Fruit fly (Drosophila melanogaster) whole organism, embryonic: ENCODE measurements around the gene plx.

Experiments
- CG10543 ChIP-seq: fragments of 200-800 bp; sonication (Bioruptor generic); optimal IDR thresholded peaks from 3 replicates; lab custom pipeline; 2017; ENCODE audit warnings: missing biosample characterization, mild to moderate bottlenecking, missing genetic modification characterization, moderate library complexity
- CG10959 ChIP-seq: fragments of 200-800 bp; sonication (Bioruptor generic); IDR thresholded peaks from 2 replicates; pipeline ENCODE4 v1.3.6; 2022; ENCODE audit warnings: missing biosample characterization, missing genetic modification characterization
- CG11085 ChIP-seq: fragments of 200-800 bp; sonication (Bioruptor generic); IDR thresholded peaks from 2 replicates; pipeline ENCODE4 v1.3.6; 2022; ENCODE audit warnings: missing biosample characterization, missing genetic modification characterization
- CG12071 ChIP-seq: fragments of 200-800 bp; sonication (Bioruptor generic); optimal IDR thresholded peaks from 3 replicates; lab custom pipeline; 2018; ENCODE audit warnings: missing biosample characterization, mild to moderate bottlenecking, missing genetic modification characterization
- CG12942 ChIP-seq: fragments of 200-800 bp; sonication (Bioruptor generic); optimal IDR thresholded peaks from 3 replicates; lab custom pipeline; 2016; ENCODE audit warnings: missing biosample characterization, missing genetic modification characterization
- CG13296 ChIP-seq: fragments of 200-800 bp; sonication (Bioruptor generic); optimal IDR thresholded peaks from 3 replicates; lab custom pipeline; 2018; ENCODE audit warnings: missing biosample characterization, mild to moderate bottlenecking, missing genetic modification characterization
- CG17829 ChIP-seq: fragments of 200-800 bp; optimal IDR thresholded peaks from 2 replicates; lab custom pipeline; 2019; ENCODE audit warnings: missing biosample characterization, mild to moderate bottlenecking, missing genetic modification characterization, moderate library complexity
- CG1832 ChIP-seq: fragments of 200-800 bp; sonication (Bioruptor generic); optimal IDR thresholded peaks from 2 replicates; lab custom pipeline; 2017; ENCODE audit warnings: missing biosample characterization, mild to moderate bottlenecking, missing genetic modification characterization, inconsistent platforms
- CG3065 ChIP-seq: fragments of 200-800 bp; sonication (Bioruptor generic); optimal IDR thresholded peaks from 2 replicates; lab custom pipeline; 2016; ENCODE audit warnings: missing biosample characterization, missing genetic modification characterization
- CG33213 ChIP-seq: fragments of 200-800 bp; sonication (Bioruptor generic); optimal IDR thresholded peaks from 3 replicates; lab custom pipeline; 2016; ENCODE audit warnings: missing biosample characterization, missing genetic modification characterization
- CG34376 ChIP-seq: fragments of 200-800 bp; sonication (Bioruptor generic); optimal IDR thresholded peaks from 2 replicates; lab custom pipeline; 2018; ENCODE audit warnings: missing biosample characterization, mild to moderate bottlenecking, missing genetic modification characterization
- CG5180 ChIP-seq: fragments of 200-800 bp; sonication (Bioruptor generic); optimal IDR thresholded peaks from 3 replicates; lab custom pipeline; 2017; ENCODE audit warnings: missing biosample characterization, missing genetic modification characterization, mild to moderate bottlenecking, moderate library complexity, missing genetic modification reagents
- CG6272 ChIP-seq: fragments of 200-800 bp; sonication (Bioruptor generic); IDR thresholded peaks from 2 replicates; pipeline ENCODE4 v1.3.6; 2022; ENCODE audit warnings: missing biosample characterization, missing genetic modification characterization
- CG6765 ChIP-seq: fragments of 200-800 bp; sonication (Bioruptor generic); optimal IDR thresholded peaks from 3 replicates; lab custom pipeline; 2017; ENCODE audit warnings: missing biosample characterization, mild to moderate bottlenecking, missing genetic modification characterization
- CG7357 ChIP-seq: fragments of 200-800 bp; sonication (Bioruptor generic); IDR thresholded peaks from 3 replicates; pipeline ENCODE4 v1.3.6; 2022; ENCODE audit warnings: missing biosample characterization, missing genetic modification characterization
- CG7963 ChIP-seq: fragments of 200-800 bp; sonication (Bioruptor generic); IDR thresholded peaks from 3 replicates; pipeline ENCODE4 v1.3.6; 2022; ENCODE audit warnings: missing biosample characterization, missing genetic modification characterization; ENCODE audit not compliant: partially characterized antibody
- CG8388 ChIP-seq: fragments of 200-800 bp; sonication (Bioruptor generic); optimal IDR thresholded peaks from 2 replicates; lab custom pipeline; 2019; ENCODE audit warnings: missing biosample characterization, mild to moderate bottlenecking, missing genetic modification characterization, moderate library complexity
- Dbx ChIP-seq: fragments of 200-800 bp; sonication (Bioruptor generic); IDR thresholded peaks from 3 replicates; pipeline ENCODE4 v1.3.6; 2022; ENCODE audit warnings: missing biosample characterization, missing genetic modification characterization
- E2f2 ChIP-seq: fragments of 200-800 bp; sonication (Bioruptor generic); IDR thresholded peaks from 2 replicates; pipeline ENCODE4 v1.3.6; 2022; ENCODE audit warnings: missing biosample characterization, missing genetic modification characterization
- Fer1 ChIP-seq: fragments of 200-800 bp; sonication (Bioruptor generic); optimal IDR thresholded peaks from 2 replicates; lab custom pipeline; 2017; ENCODE audit warnings: missing biosample characterization, mild to moderate bottlenecking, missing genetic modification characterization
- GATAe ChIP-seq: fragments of 200-800 bp; sonication (Bioruptor generic); conservative IDR thresholded peaks from 2 replicates; pipeline ENCODE4 v1.3.6; 2022; ENCODE audit warnings: missing biosample characterization, missing genetic modification characterization
- HHEX ChIP-seq: fragments of 200-800 bp; sonication (Bioruptor generic); optimal IDR thresholded peaks from 3 replicates; lab custom pipeline; 2017; ENCODE audit warnings: missing biosample characterization, mild to moderate bottlenecking, missing genetic modification characterization, missing genetic modification reagents
- HmgD ChIP-seq: fragments of 200-800 bp; sonication (Bioruptor generic); optimal IDR thresholded peaks from 3 replicates; lab custom pipeline; 2016; ENCODE audit warnings: missing biosample characterization, missing genetic modification characterization
- HmgZ ChIP-seq: fragments of 200-800 bp; sonication (Bioruptor generic); optimal IDR thresholded peaks from 2 replicates; lab custom pipeline; 2018; ENCODE audit warnings: missing biosample characterization, mild to moderate bottlenecking, missing genetic modification characterization
- Hr39 ChIP-seq: fragments of >200 bp; optimal IDR thresholded peaks from 2 replicates; lab custom pipeline; 2017
- MTF-1 ChIP-seq: fragments of 200-800 bp; sonication (Bioruptor generic); optimal IDR thresholded peaks from 2 replicates; lab custom pipeline; 2018; ENCODE audit warnings: missing biosample characterization, mild to moderate bottlenecking, missing genetic modification characterization, borderline replicate concordance
- Med ChIP-seq: fragments of 200-800 bp; sonication (Bioruptor generic); peaks from one replicate; lab custom pipeline; 2016; ENCODE audit warnings: missing biosample characterization, missing genetic modification characterization, mild to moderate bottlenecking, inconsistent platforms, moderate library complexity
- Neu2 ChIP-seq: fragments of 200-800 bp; sonication (Bioruptor generic); optimal IDR thresholded peaks from 3 replicates; lab custom pipeline; 2016; ENCODE audit warnings: missing biosample characterization, missing genetic modification characterization, borderline replicate concordance
- PHDP ChIP-seq: fragments of 200-800 bp; sonication (Bioruptor generic); optimal IDR thresholded peaks from 3 replicates; lab custom pipeline; 2018; ENCODE audit warnings: missing biosample characterization, mild to moderate bottlenecking, missing genetic modification characterization, moderate library complexity
- Poxn ChIP-seq: fragments of 200-800 bp; sonication (Bioruptor generic); IDR thresholded peaks from 2 replicates; pipeline ENCODE4 v1.3.6; 2022; ENCODE audit warnings: missing biosample characterization, missing genetic modification characterization
- Rfx ChIP-seq: fragments of 200-800 bp; sonication (Bioruptor generic); IDR thresholded peaks from 2 replicates; pipeline ENCODE4 v1.3.6; 2022; ENCODE audit warnings: missing biosample characterization, missing genetic modification characterization
- Side ChIP-seq: fragments of 200-800 bp; sonication (Bioruptor generic); optimal IDR thresholded peaks from 2 replicates; lab custom pipeline; 2016; ENCODE audit warnings: missing biosample characterization, missing genetic modification characterization
- Vsx1 ChIP-seq: fragments of 200-800 bp; sonication (Bioruptor generic); optimal IDR thresholded peaks from 2 replicates; lab custom pipeline; 2017; ENCODE audit warnings: missing biosample characterization, mild to moderate bottlenecking, missing genetic modification characterization, missing genetic modification reagents
- ara ChIP-seq: fragments of 200-800 bp; sonication (Bioruptor generic); IDR thresholded peaks from 2 replicates; pipeline ENCODE4 v1.3.6; 2022; ENCODE audit warnings: missing biosample characterization, missing genetic modification characterization
- ato ChIP-seq: fragments of 200-800 bp; sonication (Bioruptor generic); IDR thresholded peaks from 2 replicates; pipeline ENCODE4 v1.3.6; 2022; ENCODE audit warnings: missing biosample characterization, missing genetic modification characterization; ENCODE audit not compliant: partially characterized antibody
- crol ChIP-seq: fragments of 200-800 bp; sonication (Bioruptor generic); IDR thresholded peaks from 2 replicates; pipeline ENCODE4 v1.3.6; 2022; ENCODE audit warnings: missing biosample characterization, missing genetic modification characterization
- exex ChIP-seq: fragments of 200-800 bp; sonication (Bioruptor generic); optimal IDR thresholded peaks from 4 replicates; lab custom pipeline; 2018; ENCODE audit warnings: missing biosample characterization, mild to moderate bottlenecking, missing genetic modification characterization, moderate library complexity
- grn ChIP-seq: fragments of 200-800 bp; sonication (Bioruptor generic); optimal IDR thresholded peaks from 3 replicates; lab custom pipeline; 2017; ENCODE audit warnings: missing biosample characterization, missing genetic modification characterization
- lab ChIP-seq: fragments of 200-800 bp; sonication (Bioruptor generic); optimal IDR thresholded peaks from 3 replicates; lab custom pipeline; 2017; ENCODE audit warnings: missing biosample characterization, missing genetic modification characterization, mild to moderate bottlenecking, moderate library complexity, missing genetic modification reagents
- lilli ChIP-seq: fragments of 200-800 bp; sonication (Bioruptor generic); optimal IDR thresholded peaks from 3 replicates; lab custom pipeline; 2016; ENCODE audit warnings: missing biosample characterization, missing genetic modification characterization
- mirr ChIP-seq: fragments of 200-800 bp; sonication (Bioruptor generic); optimal IDR thresholded peaks from 3 replicates; lab custom pipeline; 2018; ENCODE audit warnings: missing biosample characterization, mild to moderate bottlenecking, missing genetic modification characterization
- odd ChIP-seq: fragments of 200-800 bp; sonication (Bioruptor generic); optimal IDR thresholded peaks from 2 replicates; lab custom pipeline; 2017; ENCODE audit warnings: missing biosample characterization, mild to moderate bottlenecking, missing genetic modification characterization
- rib ChIP-seq: fragments of 200-800 bp; sonication (Bioruptor generic); IDR thresholded peaks from 2 replicates; pipeline ENCODE4 v1.3.6; 2022; ENCODE audit warnings: missing biosample characterization, missing genetic modification characterization
- sens ChIP-seq: fragments of 200-800 bp; sonication (Bioruptor generic); peaks from one replicate; lab custom pipeline; 2016; ENCODE audit warnings: missing biosample characterization, missing genetic modification characterization
- sqz ChIP-seq: fragments of 200-800 bp; sonication (Bioruptor generic); optimal IDR thresholded peaks from 3 replicates; lab custom pipeline; 2018; ENCODE audit warnings: missing biosample characterization, mild to moderate bottlenecking, missing genetic modification characterization
- sug ChIP-seq: fragments of 200-800 bp; optimal IDR thresholded peaks from 2 replicates; lab custom pipeline; 2019; ENCODE audit warnings: missing biosample characterization, mild to moderate bottlenecking, missing genetic modification characterization, moderate library complexity
- trh ChIP-seq: fragments of 200-800 bp; sonication (Bioruptor generic); optimal IDR thresholded peaks from 2 replicates; lab custom pipeline; 2016; ENCODE audit warnings: missing biosample characterization, missing genetic modification characterization
- ttk ChIP-seq: fragments of 200-800 bp; sonication (Bioruptor generic); IDR thresholded peaks from 2 replicates; pipeline ENCODE4 v2.1.2; 2022; ENCODE audit warnings: missing biosample characterization, missing genetic modification characterization
- zf30C ChIP-seq: fragments of 200-800 bp; sonication (Bioruptor generic); optimal IDR thresholded peaks from 3 replicates; lab custom pipeline; 2018; ENCODE audit warnings: missing biosample characterization, mild to moderate bottlenecking, missing genetic modification characterization

plx gene

DNA sequence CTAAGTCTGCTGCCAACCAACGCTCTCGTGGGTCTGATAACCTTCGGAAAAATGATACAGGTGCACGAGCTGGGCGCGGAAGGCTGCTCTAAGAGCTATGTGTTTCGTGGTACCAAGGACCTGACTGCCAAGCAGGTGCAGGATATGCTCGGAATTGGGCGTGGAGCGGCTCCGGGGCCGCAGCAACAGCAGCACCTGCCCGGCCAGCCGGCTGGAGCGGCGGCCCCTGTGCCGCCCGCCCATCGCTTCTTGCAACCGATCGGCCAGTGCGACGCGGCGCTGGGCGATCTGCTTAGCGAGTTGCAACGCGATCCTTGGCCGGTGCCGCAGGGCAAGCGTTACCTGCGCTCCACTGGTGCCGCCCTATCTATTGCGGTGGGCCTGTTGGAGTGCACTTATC is 35.8 kb upstream of the plx start:
- no peak for TF ChIP-seq Poxn (GFP tag; lab: Robert Waterston, UW)
- TF ChIP-seq Med (GFP tag; lab: Kevin White, UChicago): peak; percentile 55
- TF ChIP-seq ara (GFP tag; lab: Robert Waterston, UW): no peak
- TF ChIP-seq ttk (GFP tag; lab: Robert Waterston, UW): 0 out of 2 replicates have a peak, but pooled peaks have one; percentile 17
- TF ChIP-seq rib (GFP tag; lab: Robert Waterston, UW): no peak
- TF ChIP-seq CG6765 (GFP tag; lab: Kevin White, UChicago): no peak
- TF ChIP-seq grn (GFP tag; lab: Kevin White, UChicago): no peak
- no peak for TF ChIP-seq HmgD (GFP tag; lab: Kevin White, UChicago)
- TF ChIP-seq MTF-1 (GFP tag; lab: Kevin White, UChicago): no peak
- no peak for TF ChIP-seq Dbx (GFP tag; lab: Robert Waterston, UW)
- peak; percentile 30 for TF ChIP-seq sens
- 0 out of 2 replicates have a peak, but pooled peaks have one; percentile 7 for TF ChIP-seq Rfx (GFP tag; lab: Robert Waterston, UW)
- peak; percentile 8 for TF ChIP-seq CG1832 (GFP tag; lab: Kevin White, UChicago)
- TF ChIP-seq lilli (GFP tag; lab: Kevin White, UChicago): no peak
- no peak for TF ChIP-seq CG3065 (GFP tag; lab: Kevin White, UChicago)

DNA sequence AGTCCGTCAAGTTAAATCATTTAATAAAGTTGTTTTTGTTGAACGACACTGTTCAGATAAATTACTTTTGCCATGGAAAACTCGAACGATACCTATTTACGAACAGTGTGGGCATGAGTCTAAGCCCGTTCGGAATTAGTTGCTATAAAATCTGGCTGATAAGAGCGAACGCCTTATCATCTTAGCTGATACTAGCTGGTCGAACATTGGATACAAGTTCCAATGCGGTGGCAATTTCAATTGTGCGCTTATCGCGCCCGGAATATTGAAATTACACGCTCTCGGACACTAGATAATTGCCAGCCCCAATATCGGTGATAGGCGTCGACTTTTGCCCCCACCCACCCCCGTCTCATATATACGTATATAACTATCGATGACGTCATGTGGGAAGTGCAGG is 31.8 kb upstream of the plx start:
- TF ChIP-seq exex (tag; lab: Kevin White, UChicago) (peak; percentile 98), Fer1 (GFP tag; lab: Kevin White, UChicago) (peak; percentile 16), CG5180 (GFP tag; lab: Kevin White, UChicago) (peak; percentile 67), ato (GFP tag; lab: Robert Waterston, UW) (0 out of 2 replicates have a peak, but pooled peaks have one; percentile 14), Side (no peak), CG11085 (GFP tag; lab: Robert Waterston, UW) (no peak), CG10543 (GFP tag; lab: Kevin White, UChicago) (peak; percentile 33), CG8388 (GFP tag; lab: Kevin White, UChicago) (peak; percentile 3), Vsx1 (peak; percentile 44), Neu2 (GFP tag; lab: Kevin White, UChicago) (no peak), CG12942 (GFP tag; lab: Kevin White, UChicago) (no peak), PHDP (no peak), CG12071 (GFP tag; lab: Kevin White, UChicago) (peak; percentile 12), Hr39 (no peak), E2f2 (GFP tag; lab: Robert Waterston, UW) (peak; percentile 9; the same call in 1 of the 2 replicates), odd (GFP tag; lab: Kevin White, UChicago) (peak; percentile 33), trh (GFP tag; lab: Kevin White, UChicago) (no peak), HHEX (GFP tag; lab: Kevin White, UChicago) (no peak), zf30C (GFP tag; lab: Kevin White, UChicago) (peak; percentile 14), CG17829 (tag; lab: Kevin White, UChicago) (no peak), CG7357 (GFP tag; lab: Robert Waterston, UW) (no peak), lab (peak; percentile 24), grn (GFP tag; lab: Kevin White, UChicago) (peak; percentile 36), HmgZ (tag; lab: Kevin White, UChicago) (peak; percentile 19), CG34376 (GFP tag; lab: Kevin White, UChicago) (peak; percentile 96), sug (tag; lab: Kevin White, UChicago) (peak; percentile 65), CG10959 (GFP tag; lab: Robert Waterston, UW) (no peak), sqz (no peak), CG6272 (GFP tag; lab: Robert Waterston, UW) (no peak), mirr (peak; percentile 99), CG33213 (GFP tag; lab: Kevin White, UChicago) (no peak), GATAe (GFP tag; lab: Robert Waterston, UW) (peak; percentile 26; the same call in 1 of the 2 replicates), CG7963 (GFP tag; lab: Robert Waterston, UW) (no peak), Dbx (GFP tag; lab: Robert Waterston, UW) (peak; percentile 14; the same call in 1 of the 3 replicates), CG13296 (GFP tag; lab: Kevin White, UChicago) (peak; percentile 13), crol (GFP tag; lab: Robert Waterston, UW) (peak; percentile 21; the same call in 1 of the 2 replicates)
